Worm (Caenorhabditis elegans) whole organism, L1 larva: ENCODE data around the gene rnh-1.0.

Experiments
- lin-15B ChIP-seq: fragments of 150-350 bp; sonication (generic microtip); optimal IDR thresholded peaks from 3 replicates; lab custom pipeline; 2014; ENCODE audit warnings: missing biosample characterization, missing genetic modification characterization
- pqm-1 ChIP-seq: sonication (generic microtip); optimal IDR thresholded peaks from 3 replicates; lab custom pipeline; 2017; ENCODE audit warnings: missing biosample characterization, missing genetic modification characterization
- sox-4 ChIP-seq: sonication (generic microtip); optimal IDR thresholded peaks from 2 replicates; lab custom pipeline; 2016; ENCODE audit warnings: missing genetic modification characterization, missing compliant biosample characterization

DNA sequence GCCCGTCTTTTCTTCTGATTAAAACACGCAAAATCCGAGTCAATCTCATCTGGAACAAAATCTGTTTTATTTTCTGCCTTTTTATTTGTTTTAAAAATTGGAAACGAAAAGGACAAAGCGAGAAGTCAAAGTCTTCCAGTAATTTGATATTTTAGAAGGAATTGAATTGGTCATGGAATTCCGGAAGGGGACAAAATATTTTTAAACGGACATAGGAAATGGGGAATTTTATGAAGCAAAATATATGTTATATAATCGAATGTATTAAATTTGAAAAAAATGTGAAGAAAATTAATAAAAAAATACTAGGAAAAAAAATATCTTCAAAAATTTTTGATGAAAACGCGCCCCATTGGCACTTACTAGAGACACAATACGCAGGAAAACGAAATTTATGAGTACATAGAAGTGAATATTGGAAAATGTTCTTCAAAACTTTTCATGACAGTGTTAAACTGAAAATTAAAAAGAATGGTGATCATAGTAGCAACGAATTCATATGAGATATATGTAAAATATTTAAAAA is 45.6 kb downstream of the rnh-1.0 start, which contains the start of gene F33G12.7:
- TF ChIP-seq lin-15B (no peak), sox-4 (tag; lab: Kevin White, UChicago) (no peak), pqm-1 (tag; lab: Kevin White, UChicago) (no peak)
